Fruit fly (Drosophila melanogaster): ENCODE data around the gene Jhbp16.

- TF ChIP-seq h (optimal IDR thresholded peaks at IDR 0.05) (no peak), Sin3A (optimal IDR thresholded peaks at IDR 0.05) (no peak), psq (optimal IDR thresholded peaks at IDR 0.05) (no peak), Myc (optimal IDR thresholded peaks at IDR 0.05) (no peak), insv (optimal IDR thresholded peaks at IDR 0.05) (no peak), ttk (optimal IDR thresholded peaks at IDR 0.05) (no peak)
Measured at dm6 chr3R:21631757-21632473, 32.3 kb upstream of the Jhbp16 start.

Measured in Kc167 (cell line).